Fruit fly (Drosophila melanogaster): ENCODE data around the gene chm.

Gene chm

DNA sequence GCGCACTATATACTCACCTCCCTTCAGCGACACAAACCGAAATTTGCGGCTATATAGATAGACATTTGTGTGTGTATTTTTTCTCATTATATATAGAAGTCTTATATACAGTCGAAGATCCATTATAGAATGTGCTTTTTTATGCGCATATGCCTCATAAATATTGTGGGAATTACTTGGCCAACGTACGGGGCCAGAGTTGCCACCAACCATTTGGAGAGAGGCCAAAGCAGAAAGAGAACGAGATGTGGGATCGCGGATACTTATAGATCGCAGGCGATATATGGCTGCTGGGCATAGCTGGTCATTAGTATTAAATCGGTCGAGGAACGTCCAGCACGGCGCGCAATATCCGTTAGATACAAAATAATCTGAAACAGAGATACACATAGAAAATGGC is 7.3 kb upstream of the chm start, which contains the start of gene CG5177:
CG5177 (plus strand) TSS at position 305 of the 400 bp plus-strand sequence.
- TF ChIP-seq brk (GFP tag; optimal IDR thresholded peaks at IDR 0.05) (no peak), woc (GFP tag; optimal IDR thresholded peaks at IDR 0.05) (no peak), Dfd (GFP tag; optimal IDR thresholded peaks at IDR 0.05) (no peak), sv (GFP tag; optimal IDR thresholded peaks at IDR 0.05) (no peak), fru (GFP tag; optimal IDR thresholded peaks at IDR 0.05) (no peak), Myc (optimal IDR thresholded peaks at IDR 0.05) (no peak), Rel (GFP tag; optimal IDR thresholded peaks at IDR 0.05) (no peak), Rel (tag; optimal IDR thresholded peaks at IDR 0.05) (peak; percentile 49)

DNA sequence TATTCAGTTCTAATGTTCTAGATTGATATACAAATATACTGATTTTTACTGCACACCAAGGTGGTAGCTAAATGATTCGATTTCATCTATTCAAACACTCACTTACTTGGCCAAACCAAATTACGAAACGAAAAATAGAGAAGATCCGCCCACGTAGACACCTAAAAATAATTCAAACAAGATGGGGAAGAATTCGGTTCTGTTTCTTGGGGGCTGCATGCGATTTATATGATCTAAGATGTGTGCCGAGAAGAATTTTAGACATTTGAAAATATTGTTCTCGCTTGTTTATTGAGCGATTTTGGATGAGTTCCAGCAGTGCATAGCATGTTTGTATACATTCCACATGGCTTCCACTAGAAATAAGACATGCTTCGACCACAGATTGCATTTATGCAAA is 4.6 kb upstream of the chm start:
- TF ChIP-seq sv (GFP tag; optimal IDR thresholded peaks at IDR 0.05): no peak
- TF ChIP-seq jim (GFP tag; optimal IDR thresholded peaks at IDR 0.05): no peak
- TF ChIP-seq Mio (GFP tag; optimal IDR thresholded peaks at IDR 0.05): no peak
- no peak for TF ChIP-seq foxo (GFP tag; optimal IDR thresholded peaks at IDR 0.05)
- no peak for TF ChIP-seq Sp1 (GFP tag; optimal IDR thresholded peaks at IDR 0.05)
- no peak for TF ChIP-seq Hnf4 (GFP tag; optimal IDR thresholded peaks at IDR 0.05)
- no peak for TF ChIP-seq Myc (optimal IDR thresholded peaks at IDR 0.05)
- no peak for TF ChIP-seq CG32264 (GFP tag; optimal IDR thresholded peaks at IDR 0.05)
- no peak for TF ChIP-seq woc (GFP tag; optimal IDR thresholded peaks at IDR 0.05)

DNA sequence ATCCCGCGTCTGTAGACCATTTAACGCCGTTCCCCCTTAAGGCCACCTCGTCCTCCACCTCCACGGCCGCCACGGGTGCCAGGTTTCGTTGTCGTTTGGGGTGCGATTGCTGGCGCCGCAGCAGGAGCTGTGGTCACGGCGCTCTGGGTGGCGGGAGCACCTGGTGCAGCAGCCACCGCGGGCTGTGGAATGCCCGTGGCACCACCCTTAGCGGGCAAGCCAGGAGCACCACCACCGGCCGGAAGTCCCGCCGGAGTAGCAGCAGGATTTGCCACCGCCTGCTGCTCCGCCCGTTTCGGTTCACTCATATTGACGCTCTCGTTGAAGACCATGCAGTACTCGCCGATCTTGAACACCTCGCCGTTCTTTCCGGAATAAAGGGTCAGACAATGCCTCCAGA is 3.2 kb upstream of the chm start:
- TF ChIP-seq woc (GFP tag; optimal IDR thresholded peaks at IDR 0.05): no peak
- TF ChIP-seq Mio (GFP tag; optimal IDR thresholded peaks at IDR 0.05): no peak
- TF ChIP-seq lola (GFP tag; optimal IDR thresholded peaks at IDR 0.05): no peak
- no peak for TF ChIP-seq Vsx2 (GFP tag; optimal IDR thresholded peaks at IDR 0.05; ENCODE audit: partially characterized antibody)
- no peak for TF ChIP-seq OdsH (GFP tag; optimal IDR thresholded peaks at IDR 0.05)

DNA sequence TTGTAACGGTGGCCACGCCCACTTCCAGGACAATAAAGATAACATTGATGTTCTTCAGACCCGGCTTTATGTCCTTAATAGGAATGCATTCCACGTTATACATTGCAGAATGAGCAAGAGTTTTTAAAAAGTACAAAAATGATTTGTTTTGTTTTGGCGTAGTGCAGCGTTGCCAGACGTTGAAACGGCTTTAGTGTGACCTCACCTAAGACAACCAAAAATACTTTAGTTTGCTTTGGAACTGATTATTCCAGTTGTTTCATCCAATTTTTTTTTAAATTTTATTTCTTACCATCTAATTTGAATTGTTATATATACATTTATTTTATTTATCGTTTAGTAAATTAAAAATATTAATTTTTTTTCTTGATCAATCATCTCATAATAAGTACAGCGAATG is 2.6 kb upstream of the chm start, which contains the start of gene CG5181:
CG5181 (minus strand) TSS at position 208 of the 400 bp plus-strand sequence.
- no peak for TF ChIP-seq HLH106 (tag; optimal IDR thresholded peaks at IDR 0.05)
- TF ChIP-seq dl (GFP tag; optimal IDR thresholded peaks at IDR 0.05; ENCODE audit: insufficient read depth in 1 of 2, partially characterized antibody in 2 of 2): no peak
- TF ChIP-seq rgr (GFP tag; optimal IDR thresholded peaks at IDR 0.05): no peak
- TF ChIP-seq jim (GFP tag; optimal IDR thresholded peaks at IDR 0.05): no peak
- no peak for TF ChIP-seq Hnf4 (GFP tag; optimal IDR thresholded peaks at IDR 0.05)
- TF ChIP-seq Vsx2 (GFP tag; optimal IDR thresholded peaks at IDR 0.05; ENCODE audit: partially characterized antibody): no peak

DNA sequence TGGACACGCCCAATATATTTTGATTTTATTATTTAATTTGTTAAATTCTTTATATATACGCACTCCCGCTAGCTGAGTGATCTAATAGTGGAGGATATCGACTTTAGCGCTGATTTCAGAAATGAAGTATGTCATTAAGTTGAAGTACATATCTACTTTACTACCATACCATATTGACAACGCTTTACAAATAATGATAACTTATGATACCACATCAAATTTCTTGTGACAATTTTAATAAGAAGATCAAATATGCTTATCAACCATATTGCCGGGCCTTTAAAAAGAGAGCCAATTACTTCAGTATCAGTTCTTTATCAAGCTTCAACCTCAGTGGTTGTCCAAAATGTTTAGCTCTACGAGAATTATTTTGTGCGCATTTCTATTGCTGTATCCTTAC is 1.6 kb upstream of the chm start, which contains the start of gene CG15818:
CG15818 (plus strand) TSS at position 301 of the 400 bp plus-strand sequence.
- no peak for TF ChIP-seq psq (GFP tag; optimal IDR thresholded peaks at IDR 0.05)
- TF ChIP-seq GATAd (GFP tag; optimal IDR thresholded peaks at IDR 0.05): no peak

DNA sequence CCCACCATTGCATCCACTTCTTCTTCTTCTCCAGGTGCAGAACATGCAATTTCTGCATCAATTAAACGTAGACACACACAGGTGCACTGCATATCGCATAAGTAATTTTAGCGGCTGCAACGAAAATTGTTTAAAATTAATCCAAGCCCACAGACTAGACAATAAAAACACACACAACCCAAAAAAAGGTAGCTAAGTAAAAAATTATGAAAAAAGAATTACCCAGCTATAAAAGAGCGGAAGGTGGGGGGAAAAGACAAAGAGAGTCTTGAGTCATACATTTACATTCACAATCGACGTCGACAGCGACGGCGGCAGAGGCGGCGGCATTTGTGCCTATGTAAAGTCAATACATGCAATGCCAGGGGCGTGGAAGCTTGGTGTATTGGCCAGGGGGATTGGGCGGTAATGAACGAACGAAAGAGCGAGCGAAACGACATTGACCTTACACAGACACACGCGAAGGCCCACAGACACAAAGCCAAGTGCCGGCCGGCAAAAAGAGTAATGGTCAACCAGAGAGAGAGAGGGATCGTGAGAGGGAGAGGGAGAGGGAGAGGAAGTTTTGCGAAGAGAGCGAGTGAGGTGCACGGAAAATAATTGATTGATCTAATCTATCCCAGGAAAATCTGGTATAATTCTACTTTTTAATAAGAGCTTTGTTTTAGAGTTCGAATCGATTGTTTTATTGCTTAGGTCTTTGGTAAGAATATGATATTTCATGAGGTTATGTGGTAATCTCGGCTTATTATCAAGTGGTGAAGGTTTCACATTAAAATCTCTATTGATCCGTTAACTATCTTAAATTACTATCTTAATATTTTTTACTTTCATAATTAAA is 6.2 kb downstream of the chm start:
- TF ChIP-seq Jra (GFP tag; optimal IDR thresholded peaks at IDR 0.05) (peak; percentile 87), usp (GFP tag; optimal IDR thresholded peaks at IDR 0.05) (no peak), jim (GFP tag; optimal IDR thresholded peaks at IDR 0.05) (no peak), CG32264 (GFP tag; optimal IDR thresholded peaks at IDR 0.05) (no peak), sv (GFP tag; optimal IDR thresholded peaks at IDR 0.05) (no peak), N (GFP tag; optimal IDR thresholded peaks at IDR 0.05) (no peak), GATAd (GFP tag; optimal IDR thresholded peaks at IDR 0.05) (no peak), CG9705 (GFP tag; optimal IDR thresholded peaks at IDR 0.05) (no peak), fru (GFP tag; optimal IDR thresholded peaks at IDR 0.05) (peak; percentile 72), br (GFP tag; optimal IDR thresholded peaks at IDR 0.05) (peak; percentile 44), OdsH (GFP tag; optimal IDR thresholded peaks at IDR 0.05) (peak; percentile 83), brk (GFP tag; optimal IDR thresholded peaks at IDR 0.05) (peak; percentile 6), dsf (GFP tag; optimal IDR thresholded peaks at IDR 0.05; ENCODE audit: borderline replicate concordance) (no peak), Myc (optimal IDR thresholded peaks at IDR 0.05) (no peak), Rel (GFP tag; optimal IDR thresholded peaks at IDR 0.05) (no peak), Rel (tag; optimal IDR thresholded peaks at IDR 0.05) (peak; percentile 45), tai (GFP tag; optimal IDR thresholded peaks at IDR 0.05) (peak; percentile 21), lola (GFP tag; optimal IDR thresholded peaks at IDR 0.05) (no peak), Hnf4 (GFP tag; optimal IDR thresholded peaks at IDR 0.05) (peak; percentile 2), CrebA (GFP tag; optimal IDR thresholded peaks at IDR 0.05; ENCODE audit: borderline replicate concordance) (no peak), ey (GFP tag; optimal IDR thresholded peaks at IDR 0.05) (peak; percentile 68), Hr83 (GFP tag; optimal IDR thresholded peaks at IDR 0.05; ENCODE audit: poor library complexity, severe bottlenecking) (peak; percentile 76), h (GFP tag; optimal IDR thresholded peaks at IDR 0.05) (peak; percentile 73), rgr (GFP tag; optimal IDR thresholded peaks at IDR 0.05) (peak; percentile 74), Dif (GFP tag; optimal IDR thresholded peaks at IDR 0.05; ENCODE audit: partially characterized antibody) (peak; percentile 89), Hr78 (GFP tag; optimal IDR thresholded peaks at IDR 0.05) (no peak), Vsx2 (GFP tag; optimal IDR thresholded peaks at IDR 0.05; ENCODE audit: partially characterized antibody) (no peak), foxo (GFP tag; optimal IDR thresholded peaks at IDR 0.05) (peak in 1 of 2 experiments; percentile 82), Abd-B (GFP tag; optimal IDR thresholded peaks at IDR 0.05) (no peak), Mio (GFP tag; optimal IDR thresholded peaks at IDR 0.05) (no peak)

Data from whole organism, wandering third instar larva.